Worm (Caenorhabditis elegans) whole organism, young adult: ENCODE measurements around the gene ZK686.3.

Source experiments
- B0035.1 ChIP-seq: sonication (generic microtip); optimal IDR thresholded peaks from 2 replicates; lab custom pipeline; 2016; ENCODE audit warnings: missing genetic modification characterization, mild to moderate bottlenecking, missing compliant biosample characterization, missing genotype, missing genetic modification reagents
- B0261.1 ChIP-seq: sonication (generic microtip); optimal IDR thresholded peaks from 2 replicates; lab custom pipeline; 2016; ENCODE audit warnings: mild to moderate bottlenecking, missing genetic modification characterization, moderate library complexity, missing compliant biosample characterization
- C06A6.2 ChIP-seq: fragments of 200-800 bp; sonication (Bioruptor generic); conservative IDR thresholded peaks from 2 replicates; pipeline ENCODE4 v1.3.6; 2022; ENCODE audit warnings: missing genetic modification characterization, missing compliant biosample characterization
- C17E4.6 ChIP-seq: fragments of 200-800 bp; sonication (Bioruptor generic); IDR thresholded peaks from 2 replicates; pipeline ENCODE4 v1.3.6; 2022; ENCODE audit warnings: missing genetic modification reagents, missing genetic modification characterization, missing compliant biosample characterization
- F22D6.2 ChIP-seq: sonication (generic microtip); optimal IDR thresholded peaks from 2 replicates; lab custom pipeline; 2016; ENCODE audit warnings: mild to moderate bottlenecking, missing genetic modification characterization, missing compliant biosample characterization
- F39B2.1 ChIP-seq: fragments of 200-800 bp; sonication (Bioruptor generic); IDR thresholded peaks from 2 replicates; pipeline ENCODE4 v1.3.6; 2022; ENCODE audit warnings: missing genetic modification reagents, missing genetic modification characterization, missing compliant biosample characterization
- F55B11.4 ChIP-seq: sonication (generic microtip); optimal IDR thresholded peaks from 2 replicates; lab custom pipeline; 2016; ENCODE audit warnings: missing compliant biosample characterization, missing genetic modification characterization, borderline replicate concordance; ENCODE audit not compliant: insufficient read depth
- F57A8.1 ChIP-seq: fragments of 200-800 bp; sonication (Bioruptor generic); optimal IDR thresholded peaks from 2 replicates; lab custom pipeline; 2018; ENCODE audit warnings: mild to moderate bottlenecking, missing genetic modification characterization, moderate library complexity, missing compliant biosample characterization
- F57C9.4 ChIP-seq: sonication (generic microtip); optimal IDR thresholded peaks from 2 replicates; lab custom pipeline; 2017; ENCODE audit warnings: mild to moderate bottlenecking, missing genetic modification characterization, missing compliant biosample characterization
- Y53G8AR.9 ChIP-seq: fragments of 200-800 bp; sonication (Bioruptor generic); conservative IDR thresholded peaks from 2 replicates; pipeline ENCODE4 v1.3.6; 2022; ENCODE audit warnings: missing genetic modification reagents, missing genetic modification characterization, missing compliant biosample characterization
- Y95B8A.8 ChIP-seq: fragments of 200-800 bp; sonication (Bioruptor generic); IDR thresholded peaks from 2 replicates; pipeline ENCODE4 v1.3.6; 2022; ENCODE audit warnings: missing genetic modification reagents, missing genetic modification characterization, missing compliant biosample characterization
- ZK185.1 ChIP-seq: sonication (generic microtip); optimal IDR thresholded peaks from 2 replicates; lab custom pipeline; 2016; ENCODE audit warnings: mild to moderate bottlenecking, missing genetic modification characterization, missing compliant biosample characterization; ENCODE audit not compliant: poor library complexity, severe bottlenecking
- akir-1 ChIP-seq: fragments of 200-800 bp; sonication (Bioruptor generic); optimal IDR thresholded peaks from 2 replicates; lab custom pipeline; 2018; ENCODE audit warnings: mild to moderate bottlenecking, missing genetic modification characterization, moderate library complexity, missing compliant biosample characterization
- athp-1 ChIP-seq: sonication (generic microtip); optimal IDR thresholded peaks from 2 replicates; lab custom pipeline; 2017; ENCODE audit warnings: mild to moderate bottlenecking, missing genetic modification characterization, missing compliant biosample characterization
- bed-2 ChIP-seq: fragments of 200-800 bp; sonication (Bioruptor generic); IDR thresholded peaks from 2 replicates; pipeline ENCODE4 v1.3.6; 2022; ENCODE audit warnings: missing genetic modification reagents, missing genetic modification characterization, missing compliant biosample characterization
- cebp-1 ChIP-seq, 2 experiments: fragments of 200-800 bp in 1 of 2; sonication (Bioruptor generic) in 1 of 2; sonication (generic microtip) in 1 of 2; IDR thresholded peaks in 1 of 2; optimal IDR thresholded peaks in 1 of 2; 2 replicates each; pipeline versions ENCODE4 v1.3.6 to Lab custom; 2017 to 2022; ENCODE audit warnings: missing compliant biosample characterization in 2 of 2, missing genetic modification characterization in 2 of 2, mild to moderate bottlenecking in 1 of 2, missing genetic modification reagents in 1 of 2, moderate library complexity in 1 of 2
- cebp-2 ChIP-seq: fragments of 200-800 bp; sonication (Bioruptor generic); IDR thresholded peaks from 2 replicates; pipeline ENCODE4 v1.3.6; 2022; ENCODE audit warnings: missing genetic modification characterization, missing compliant biosample characterization
- ceh-100 ChIP-seq: fragments of 200-800 bp; sonication (Bioruptor generic); IDR thresholded peaks from 2 replicates; pipeline ENCODE4 v1.3.6; 2022; ENCODE audit warnings: missing genetic modification reagents, missing genetic modification characterization, missing compliant biosample characterization
- ceh-27 ChIP-seq: fragments of 200-800 bp; sonication (Bioruptor generic); optimal IDR thresholded peaks from 2 replicates; lab custom pipeline; 2018; ENCODE audit warnings: mild to moderate bottlenecking, missing genetic modification characterization, moderate library complexity, missing compliant biosample characterization
- ceh-58 ChIP-seq: fragments of 200-800 bp; sonication (Bioruptor generic); IDR thresholded peaks from 2 replicates; pipeline ENCODE4 v1.3.6; 2022; ENCODE audit warnings: missing genetic modification characterization, missing compliant biosample characterization
- dox-1 ChIP-seq: fragments of 200-800 bp; sonication (Bioruptor generic); IDR thresholded peaks from 2 replicates; pipeline ENCODE4 v1.3.6; 2022; ENCODE audit warnings: missing genetic modification reagents, missing genetic modification characterization, missing compliant biosample characterization
- efl-1 ChIP-seq: fragments of 150-350 bp; optimal IDR thresholded peaks from 2 replicates; lab custom pipeline; 2014; ENCODE audit warnings: missing biosample characterization, missing genetic modification reagents, missing genetic modification characterization
- egl-18 ChIP-seq: fragments of 200-800 bp; sonication (Bioruptor generic); IDR thresholded peaks from 2 replicates; pipeline ENCODE4 v1.3.6; 2022; ENCODE audit warnings: missing genetic modification reagents, missing genetic modification characterization, missing compliant biosample characterization
- ekl-4 ChIP-seq: fragments of 200-800 bp; sonication (Bioruptor generic); IDR thresholded peaks from 2 replicates; pipeline ENCODE4 v1.3.6; 2022; ENCODE audit warnings: missing genetic modification reagents, missing genetic modification characterization, missing compliant biosample characterization
- ets-4 ChIP-seq: fragments of 200-800 bp; sonication (Bioruptor generic); optimal IDR thresholded peaks from 2 replicates; lab custom pipeline; 2018; ENCODE audit warnings: mild to moderate bottlenecking, missing genetic modification characterization, missing compliant biosample characterization
- hlh-12 ChIP-seq: sonication (generic microtip); optimal IDR thresholded peaks from 2 replicates; lab custom pipeline; 2016; ENCODE audit warnings: missing genetic modification characterization, missing compliant biosample characterization
- hmg-1.2 ChIP-seq: fragments of 200-800 bp; sonication (Bioruptor generic); IDR thresholded peaks from 2 replicates; pipeline ENCODE4 v1.3.6; 2022; ENCODE audit warnings: missing genetic modification reagents, missing genetic modification characterization, missing compliant biosample characterization
- hrde-1 ChIP-seq: sonication (generic microtip); optimal IDR thresholded peaks from 2 replicates; lab custom pipeline; 2016; ENCODE audit warnings: missing genetic modification characterization, mild to moderate bottlenecking, missing compliant biosample characterization, moderate library complexity, missing genotype, missing genetic modification reagents, borderline replicate concordance
- hsf-1 ChIP-seq: fragments of 200-800 bp; sonication (Bioruptor generic); IDR thresholded peaks from 2 replicates; pipeline ENCODE4 v1.3.6; 2022; ENCODE audit warnings: missing genetic modification reagents, missing genetic modification characterization, missing compliant biosample characterization
- let-607 ChIP-seq, 2 experiments: fragments of 200-800 bp in 1 of 2; sonication (Bioruptor generic) in 1 of 2; sonication (generic microtip) in 1 of 2; optimal IDR thresholded peaks; 2 replicates each; lab custom pipeline; 2016 to 2018; ENCODE audit warnings: mild to moderate bottlenecking in 2 of 2, missing compliant biosample characterization in 2 of 2, missing genetic modification characterization in 2 of 2, moderate library complexity in 2 of 2, missing genotype in 1 of 2
- lin-26 ChIP-seq: fragments of 200-800 bp; sonication (Bioruptor generic); IDR thresholded peaks from 2 replicates; pipeline ENCODE4 v1.3.6; 2022; ENCODE audit warnings: missing genetic modification reagents, missing genetic modification characterization, missing compliant biosample characterization
- lin-35 ChIP-seq, 3 experiments: fragments of 150-350 bp in 2 of 3; sonication (generic microtip) in 1 of 3; optimal IDR thresholded peaks; 2 replicates each; lab custom pipeline; 2014 to 2018; ENCODE audit warnings: missing biosample characterization in 3 of 3, missing genetic modification characterization in 3 of 3, missing genetic modification reagents in 3 of 3
- mcd-1 ChIP-seq: fragments of 200-800 bp; sonication (Bioruptor generic); IDR thresholded peaks from 2 replicates; pipeline ENCODE4 v1.3.6; 2022; ENCODE audit warnings: missing genetic modification reagents, missing genetic modification characterization, missing compliant biosample characterization
- mxl-1 ChIP-seq: sonication (generic microtip); optimal IDR thresholded peaks from 2 replicates; lab custom pipeline; 2016; ENCODE audit warnings: missing genetic modification characterization, missing compliant biosample characterization
- nfya-2 ChIP-seq: fragments of 200-800 bp; sonication (Bioruptor generic); IDR thresholded peaks from 2 replicates; pipeline ENCODE4 v1.3.6; 2022; ENCODE audit warnings: missing genetic modification reagents, missing genetic modification characterization, missing compliant biosample characterization
- nfyb-1 ChIP-seq: fragments of 200-800 bp; sonication (Bioruptor generic); IDR thresholded peaks from 2 replicates; pipeline ENCODE4 v1.3.6; 2022; ENCODE audit warnings: missing genetic modification reagents, missing genetic modification characterization, missing compliant biosample characterization
- nhr-27 ChIP-seq: fragments of 200-800 bp; sonication (Bioruptor generic); optimal IDR thresholded peaks from 2 replicates; lab custom pipeline; 2018; ENCODE audit warnings: mild to moderate bottlenecking, missing genetic modification characterization, moderate library complexity, missing compliant biosample characterization
- pbrm-1 ChIP-seq: fragments of 200-800 bp; sonication (Bioruptor generic); IDR thresholded peaks from 2 replicates; pipeline ENCODE4 v1.3.6; 2022; ENCODE audit warnings: missing genetic modification reagents, missing genetic modification characterization, missing compliant biosample characterization
- rcor-1 ChIP-seq: fragments of 200-800 bp; sonication (Bioruptor generic); IDR thresholded peaks from 2 replicates; pipeline ENCODE4 v1.3.6; 2022; ENCODE audit warnings: missing genetic modification reagents, missing genetic modification characterization, missing compliant biosample characterization
- rpc-1 ChIP-seq, 2 experiments: fragments of 150-350 bp in 1 of 2; sonication (generic microtip) in 1 of 2; optimal IDR thresholded peaks; 2 replicates each; lab custom pipeline; 2014 to 2018; ENCODE audit warnings: missing biosample characterization in 1 of 2, missing genetic modification characterization in 1 of 2, missing genetic modification reagents in 1 of 2, missing genotype in 1 of 2
- sdz-38 ChIP-seq: sonication (generic microtip); optimal IDR thresholded peaks from 2 replicates; lab custom pipeline; 2016; ENCODE audit warnings: missing genotype, missing genetic modification characterization, missing compliant biosample characterization
- snpc-3.4 ChIP-seq: sonication (generic microtip); optimal IDR thresholded peaks from 2 replicates; lab custom pipeline; 2017; ENCODE audit warnings: missing genetic modification characterization, mild to moderate bottlenecking, missing compliant biosample characterization, antibody characterized with exemption, moderate library complexity, missing genotype, missing genetic modification reagents
- somi-1 ChIP-seq: fragments of 200-800 bp; sonication (Bioruptor generic); optimal IDR thresholded peaks from 2 replicates; lab custom pipeline; 2018; ENCODE audit warnings: mild to moderate bottlenecking, missing genetic modification characterization, missing compliant biosample characterization
- tbp1 ChIP-seq: fragments of 200-800 bp; sonication (Bioruptor generic); optimal IDR thresholded peaks from 2 replicates; lab custom pipeline; 2018; ENCODE audit warnings: mild to moderate bottlenecking, missing genetic modification characterization, missing compliant biosample characterization
- xnd-1 ChIP-seq: sonication (generic microtip); optimal IDR thresholded peaks from 2 replicates; lab custom pipeline; 2016; ENCODE audit warnings: missing genotype, missing genetic modification reagents, missing genetic modification characterization, missing compliant biosample characterization
- ztf-25 ChIP-seq: fragments of 200-800 bp; sonication (Bioruptor generic); IDR thresholded peaks from 2 replicates; pipeline ENCODE4 v1.3.6; 2022; ENCODE audit warnings: missing genetic modification reagents, missing genetic modification characterization, missing compliant biosample characterization

Gene ZK686.3

DNA sequence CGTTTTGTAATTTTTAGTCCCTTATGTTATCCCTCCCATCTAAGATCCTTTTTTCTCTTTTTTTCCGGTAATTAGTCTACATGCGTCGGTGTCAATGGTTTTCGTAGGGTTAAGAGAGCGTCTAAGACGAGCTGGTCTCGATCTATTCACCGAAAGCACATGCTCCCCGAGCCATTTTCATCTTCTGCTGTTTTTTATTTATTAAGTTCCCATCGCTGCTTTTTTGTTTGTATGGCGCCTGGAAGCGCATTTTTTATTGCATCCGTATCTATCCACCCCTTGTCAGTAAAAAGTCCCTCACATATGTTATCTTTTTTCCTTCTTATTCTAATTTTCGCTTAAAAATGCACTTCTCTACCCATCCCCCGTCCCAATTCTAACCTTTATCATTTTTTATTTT, 32.1 kb downstream of the ZK686.3 start:
- no peak for TF ChIP-seq sdz-38
- TF ChIP-seq pbrm-1 (GFP tag; lab: Robert Waterston, UW), result 0 out of 2 replicates have a peak, but pooled peaks have one; percentile 15
- TF ChIP-seq nfya-2 (GFP tag; lab: Robert Waterston, UW), result no peak
- no peak for TF ChIP-seq B0035.1 (tag; lab: Kevin White, UChicago)
- 0 out of 2 replicates have a peak, but pooled peaks have one; percentile 45 for TF ChIP-seq ceh-58 (GFP tag; lab: Robert Waterston, UW)
- no peak for TF ChIP-seq ceh-100 (GFP tag; lab: Robert Waterston, UW)
- no peak for TF ChIP-seq hrde-1 (tag; lab: Kevin White, UChicago)
- TF ChIP-seq xnd-1 (tag; lab: Kevin White, UChicago), result no peak
- no peak for TF ChIP-seq nhr-27
- TF ChIP-seq mcd-1 (GFP tag; lab: Robert Waterston, UW), result peak; percentile 25; the same call in 1 of the 2 replicates
- TF ChIP-seq let-607 (tag; optimal IDR thresholded peaks at IDR 0.05; lab: Kevin White, UChicago), result peak in 1 of 2 experiments; percentile 12
- TF ChIP-seq athp-1 (tag; lab: Kevin White, UChicago), result peak; percentile 66
- TF ChIP-seq Y95B8A.8 (GFP tag; lab: Robert Waterston, UW), result 0 out of 2 replicates have a peak, but pooled peaks have one; percentile 21
- TF ChIP-seq snpc-3.4 (tag; lab: Kevin White, UChicago), result peak; percentile 37
- no peak for TF ChIP-seq F57A8.1 (GFP tag; lab: Kevin White, UChicago)
- TF ChIP-seq ets-4, result no peak
- TF ChIP-seq C06A6.2 (GFP tag; lab: Robert Waterston, UW), result peak; percentile 36; the same call in 1 of the 2 replicates
- TF ChIP-seq bed-2 (GFP tag; lab: Robert Waterston, UW), result no peak
- TF ChIP-seq ZK185.1 (tag; lab: Kevin White, UChicago), result no peak
- TF ChIP-seq rcor-1, result no peak
- no peak for TF ChIP-seq efl-1 (GFP tag; lab: Kevin White, UChicago)
- peak in 1 of 3 experiments; percentile 65 for TF ChIP-seq lin-35 (GFP tag; optimal IDR thresholded peaks at IDR 0.05; lab: Kevin White, UChicago)
- 0 out of 2 replicates have a peak, but pooled peaks have one; percentile 45 for TF ChIP-seq nfyb-1 (GFP tag; lab: Robert Waterston, UW)
- TF ChIP-seq hsf-1, result 0 out of 2 replicates have a peak, but pooled peaks have one; percentile 27
- no peak for TF ChIP-seq mxl-1 (tag; lab: Kevin White, UChicago)
- TF ChIP-seq lin-26, result 0 out of 2 replicates have a peak, but pooled peaks have one; percentile 61
- TF ChIP-seq tbp1, result no peak
- no peak; the same call in 1 of the 2 replicates for TF ChIP-seq Y53G8AR.9
- no peak for TF ChIP-seq ceh-27 (GFP tag; lab: Kevin White, UChicago)
- TF ChIP-seq egl-18 (GFP tag; lab: Robert Waterston, UW), result no peak
- TF ChIP-seq F55B11.4, result no peak
- no peak for TF ChIP-seq F39B2.1 (GFP tag; lab: Robert Waterston, UW)
- no peak for TF ChIP-seq hlh-12 (tag; lab: Kevin White, UChicago)
- TF ChIP-seq F57C9.4 (tag; lab: Kevin White, UChicago), result no peak
- TF ChIP-seq cebp-2 (GFP tag; lab: Robert Waterston, UW), result peak; percentile 55; the same call in 1 of the 2 replicates
- TF ChIP-seq hmg-1.2 (GFP tag; lab: Robert Waterston, UW), result no peak
- TF ChIP-seq somi-1 (GFP tag; lab: Kevin White, UChicago), result no peak
- TF ChIP-seq F22D6.2 (tag; lab: Kevin White, UChicago), result no peak
- no peak for TF ChIP-seq B0261.1 (tag; lab: Kevin White, UChicago)
- TF ChIP-seq C17E4.6 (GFP tag; lab: Robert Waterston, UW), result no peak
- TF ChIP-seq ekl-4 (GFP tag; lab: Robert Waterston, UW), result no peak
- no peak for TF ChIP-seq rpc-1 (optimal IDR thresholded peaks at IDR 0.05; lab: Kevin White, UChicago)
- TF ChIP-seq rpc-1 (tag; optimal IDR thresholded peaks at IDR 0.05; lab: Kevin White, UChicago), result no peak
- TF ChIP-seq cebp-1 (GFP tag; IDR thresholded peaks at IDR 0.05; lab: Robert Waterston, UW), result no peak
- TF ChIP-seq cebp-1 (tag; optimal IDR thresholded peaks at IDR 0.05; lab: Kevin White, UChicago), result peak; percentile 21
- TF ChIP-seq akir-1, result no peak
- peak; percentile 71; the same call in 1 of the 2 replicates for TF ChIP-seq dox-1 (GFP tag; lab: Robert Waterston, UW)
- 0 out of 2 replicates have a peak, but pooled peaks have one; percentile 8 for TF ChIP-seq ztf-25
